Worm (Caenorhabditis elegans) whole organism, late embryonic: Measurements from ENCODE around the gene C45G9.2.

Experiments
- ceh-2 ChIP-seq: sonication (generic microtip); optimal IDR thresholded peaks from 2 replicates; lab custom pipeline; 2016; ENCODE audit warnings: missing genotype, missing genetic modification characterization, missing compliant biosample characterization
- ceh-9 ChIP-seq: sonication (generic microtip); optimal IDR thresholded peaks from 2 replicates; lab custom pipeline; 2016; ENCODE audit warnings: mild to moderate bottlenecking, missing genetic modification characterization, inconsistent platforms, missing compliant biosample characterization
- ets-4 ChIP-seq: sonication (generic microtip); optimal IDR thresholded peaks from 2 replicates; lab custom pipeline; 2016; ENCODE audit warnings: missing genetic modification characterization, missing compliant biosample characterization

DNA sequence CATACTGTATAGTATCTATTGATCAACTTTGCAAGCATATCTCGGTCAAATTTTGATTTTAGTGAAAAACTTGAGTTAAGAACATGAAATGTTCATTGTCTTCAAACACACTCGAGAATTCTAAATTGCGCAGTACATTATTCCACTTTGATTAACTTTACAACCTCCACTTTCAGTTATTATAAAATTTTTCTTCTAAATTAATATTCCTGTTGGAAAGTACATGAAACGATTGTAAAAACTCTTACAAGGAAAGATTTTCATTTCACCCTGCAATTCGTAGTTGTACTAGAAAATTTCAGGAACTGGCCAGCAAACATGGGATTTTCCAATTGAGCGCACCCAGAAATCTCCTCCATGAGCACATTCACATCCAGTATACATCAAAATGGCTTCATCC is 24.2 kb upstream of the C45G9.2 start, which contains the start of gene C45G9.14:
- TF ChIP-seq ceh-2 (tag; lab: Kevin White, UChicago) (no peak), ceh-9 (tag; lab: Kevin White, UChicago) (no peak), ets-4 (tag; lab: Kevin White, UChicago) (no peak)
